Worm (Caenorhabditis elegans): ENCODE results near the gene F53A10.2.
A peak's percentile ranks its signal among the peaks of the same experiment; 100 is the strongest.

The F53A10.2 gene

DNA sequence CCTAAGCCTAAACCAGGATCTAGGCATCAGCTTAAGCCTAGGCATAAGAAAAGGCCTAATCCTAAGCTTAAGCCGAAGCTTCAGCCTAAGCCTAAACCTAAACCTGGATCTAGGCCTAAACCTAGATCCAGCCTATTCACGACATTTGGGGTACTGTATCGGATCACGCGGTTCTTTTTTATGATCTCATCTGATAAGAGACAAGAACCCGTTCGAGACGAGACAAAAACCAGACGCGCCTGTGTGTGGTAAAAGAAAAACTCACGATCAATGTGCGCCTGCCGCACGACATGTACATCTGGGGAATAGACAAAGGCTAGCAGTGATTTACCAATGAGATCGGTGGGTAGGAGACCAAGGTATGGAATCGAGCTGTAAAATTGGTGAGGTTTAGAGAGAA, 43.3 kb downstream of the F53A10.2 start:
- no peak for TF ChIP-seq nhr-71 (tag; optimal IDR thresholded peaks at IDR 0.05)
- TF ChIP-seq mdl-1 (tag; optimal IDR thresholded peaks at IDR 0.05), result no peak
- peak; percentile 48 for TF ChIP-seq blmp-1 (tag; optimal IDR thresholded peaks at IDR 0.05)
- no peak for TF ChIP-seq ceh-88 (GFP tag; IDR thresholded peaks at IDR 0.05)
- no peak for TF ChIP-seq efl-1 (optimal IDR thresholded peaks at IDR 0.05)
- peak in 1 of 2 experiments; percentile 7 for TF ChIP-seq efl-1 (GFP tag; optimal IDR thresholded peaks at IDR 0.05 in 1 of 2)
- no peak for TF ChIP-seq ztf-4 (tag; optimal IDR thresholded peaks at IDR 0.05)
- no peak for TF ChIP-seq rnt-1 (tag; optimal IDR thresholded peaks at IDR 0.05)
- TF ChIP-seq unc-130 (tag; optimal IDR thresholded peaks at IDR 0.05), result no peak
- TF ChIP-seq C34B4.2 (tag; optimal IDR thresholded peaks at IDR 0.05), result no peak
- TF ChIP-seq irx-1 (tag; optimal IDR thresholded peaks at IDR 0.05), result no peak
- no peak for TF ChIP-seq alr-1 (tag; optimal IDR thresholded peaks at IDR 0.05; ENCODE audit: borderline replicate concordance)

DNA sequence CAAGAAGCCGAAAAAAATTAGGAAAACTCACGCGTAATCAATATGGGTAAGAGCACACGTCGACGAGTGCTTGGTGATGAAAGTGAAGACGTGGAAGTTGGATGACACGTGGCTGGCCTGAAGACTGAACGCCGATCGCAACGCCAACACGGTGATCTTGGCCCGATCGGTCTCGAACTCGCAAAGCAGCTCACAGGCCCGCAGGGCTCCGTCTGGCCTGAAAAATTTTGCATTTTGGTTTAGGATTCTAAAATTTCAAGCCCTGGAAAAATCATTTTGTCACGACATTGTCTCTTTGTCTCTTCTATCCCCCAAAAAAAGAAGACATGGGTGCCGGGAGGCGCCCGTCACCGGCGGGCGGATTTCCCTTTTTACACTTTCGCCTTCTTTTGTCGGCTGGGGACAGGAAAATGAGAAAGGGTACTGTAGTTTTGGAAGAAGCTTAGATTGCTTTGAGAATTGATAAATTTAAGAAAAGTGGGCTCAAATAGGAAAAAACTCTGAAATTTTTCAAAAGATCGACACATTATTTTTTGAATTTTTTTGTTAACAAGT, 44.1 kb downstream of the F53A10.2 start:
- TF ChIP-seq blmp-1 (tag; optimal IDR thresholded peaks at IDR 0.05) (peak; percentile 99), egl-27 (tag; optimal IDR thresholded peaks at IDR 0.05) (no peak), nhr-71 (tag; optimal IDR thresholded peaks at IDR 0.05) (no peak), unc-98 (GFP tag; IDR thresholded peaks at IDR 0.05) (no peak), skn-1 (tag; optimal IDR thresholded peaks at IDR 0.05) (no peak)

- no peak for TF ChIP-seq nhr-47 (tag; optimal IDR thresholded peaks at IDR 0.05)
- TF ChIP-seq aha-1 (tag; optimal IDR thresholded peaks at IDR 0.05), result no peak
- TF ChIP-seq snu-23 (GFP tag; optimal IDR thresholded peaks at IDR 0.05), result no peak
- no peak for TF ChIP-seq nhr-84 (tag; optimal IDR thresholded peaks at IDR 0.05)
- TF ChIP-seq efl-1 (optimal IDR thresholded peaks at IDR 0.05), result peak; percentile 33 to 62
- peak in 1 of 2 experiments; percentile 72 for TF ChIP-seq efl-1 (GFP tag; optimal IDR thresholded peaks at IDR 0.05 in 1 of 2)
- peak; percentile 6 for TF ChIP-seq nhr-85 (tag)
- TF ChIP-seq lsy-2 (tag; optimal IDR thresholded peaks at IDR 0.05), result peak in 1 of 2 experiments; percentile 17
- TF ChIP-seq elt-3 (tag; optimal IDR thresholded peaks at IDR 0.05), result peak in 1 of 6 experiments; percentile 1
- TF ChIP-seq fkh-10 (GFP tag; optimal IDR thresholded peaks at IDR 0.05), result no peak
- no peak for TF ChIP-seq dsc-1 (tag; optimal IDR thresholded peaks at IDR 0.05)
- TF ChIP-seq snpc-4 (tag; optimal IDR thresholded peaks at IDR 0.05), result no peak
- TF ChIP-seq ceh-82 (tag; optimal IDR thresholded peaks at IDR 0.05), result peak in 1 of 3 experiments; percentile 60
- no peak; the same call in 1 of the 2 replicates for TF ChIP-seq nhr-19 (GFP tag; conservative IDR thresholded peaks at IDR 0.05)
- peak; percentile 11 for TF ChIP-seq nhr-71 (tag; optimal IDR thresholded peaks at IDR 0.05)
- TF ChIP-seq mab-9 (GFP tag; IDR thresholded peaks at IDR 0.05), result no peak
- TF ChIP-seq irx-1 (tag; optimal IDR thresholded peaks at IDR 0.05), result no peak
- TF ChIP-seq lin-14 (GFP tag; optimal IDR thresholded peaks at IDR 0.05), result peak; percentile 53
- TF ChIP-seq lin-13 (GFP tag; optimal IDR thresholded peaks at IDR 0.05), result no peak
- TF ChIP-seq F16B12.6 (tag; optimal IDR thresholded peaks at IDR 0.05), result no peak
- TF ChIP-seq pag-3 (tag; optimal IDR thresholded peaks at IDR 0.05; ENCODE audit: borderline replicate concordance, insufficient read depth), result no peak
- TF ChIP-seq elt-2 (tag; optimal IDR thresholded peaks at IDR 0.05), result no peak
- no peak for TF ChIP-seq egl-27 (tag; optimal IDR thresholded peaks at IDR 0.05)
- TF ChIP-seq mep-1 (tag; optimal IDR thresholded peaks at IDR 0.05), result peak; percentile 30
- TF ChIP-seq unc-130 (tag; optimal IDR thresholded peaks at IDR 0.05), result no peak
- no peak for TF ChIP-seq fos-1 (tag; optimal IDR thresholded peaks at IDR 0.05)
- no peak for TF ChIP-seq fkh-8 (tag; optimal IDR thresholded peaks at IDR 0.05)
- peak; percentile 31 for TF ChIP-seq rnt-1 (tag; optimal IDR thresholded peaks at IDR 0.05)
- TF ChIP-seq lin-15B (tag; optimal IDR thresholded peaks at IDR 0.05), result no peak
- no peak for TF ChIP-seq nhr-90 (tag; optimal IDR thresholded peaks at IDR 0.05; ENCODE audit: poor library complexity)
- TF ChIP-seq Y116A8C.19 (tag; optimal IDR thresholded peaks at IDR 0.05; ENCODE audit: borderline replicate concordance), result no peak
- TF ChIP-seq lin-35 (GFP tag; optimal IDR thresholded peaks at IDR 0.05), result peak in 1 of 2 experiments; percentile 7
- TF ChIP-seq hlh-4 (tag; optimal IDR thresholded peaks at IDR 0.05), result no peak
- TF ChIP-seq unc-98 (GFP tag; IDR thresholded peaks at IDR 0.05), result no peak
- TF ChIP-seq nhr-28 (tag; optimal IDR thresholded peaks at IDR 0.05), result no peak
- no peak for TF ChIP-seq nhr-20 (tag; optimal IDR thresholded peaks at IDR 0.05)
- no peak for TF ChIP-seq swsn-7 (tag; optimal IDR thresholded peaks at IDR 0.05)
- TF ChIP-seq blmp-1 (tag; optimal IDR thresholded peaks at IDR 0.05), result peak; percentile 66
- TF ChIP-seq nhr-77 (tag; optimal IDR thresholded peaks at IDR 0.05), result no peak
- TF ChIP-seq hpl-2 (GFP tag; optimal IDR thresholded peaks at IDR 0.05), result no peak
- no peak for TF ChIP-seq alr-1 (tag; optimal IDR thresholded peaks at IDR 0.05; ENCODE audit: borderline replicate concordance)
- no peak for TF ChIP-seq ets-5 (GFP tag; IDR thresholded peaks at IDR 0.05)
These were observed 45.3 kb downstream of the F53A10.2 start for ce11 chrII:1242475-1242874.

Measured in whole organism, L1 larva.